Worm (Caenorhabditis elegans): ENCODE results near the gene clec-141.

The clec-141 gene

ce11 chrII:5416204-5416764, 8.8 kb upstream of the clec-141 start, which contains the start of gene EEED8.2:
TSS of gene EEED8.2 (plus strand) at chrII:5416714.
- TF ChIP-seq blmp-1 (tag; optimal IDR thresholded peaks at IDR 0.05): peak; percentile 14
- peak in 1 of 6 experiments; percentile 2 for TF ChIP-seq elt-3 (tag; optimal IDR thresholded peaks at IDR 0.05)
- no peak for TF ChIP-seq unc-62 (GFP tag; optimal IDR thresholded peaks at IDR 0.05)

ce11 chrII:5414040-5414439, 6.6 kb upstream of the clec-141 start, which contains the start of the genes EEED8.14 and EEED8.3:
TSS of gene EEED8.14 (minus strand) at chrII:5414052.
TSS of gene EEED8.3 (plus strand) at chrII:5414276.
- TF ChIP-seq fos-1 (tag; optimal IDR thresholded peaks at IDR 0.05) (no peak), hlh-4 (tag; optimal IDR thresholded peaks at IDR 0.05) (no peak), F16B12.6 (tag; optimal IDR thresholded peaks at IDR 0.05) (no peak), efl-3 (GFP tag; optimal IDR thresholded peaks at IDR 0.05) (no peak), lin-15B (tag; optimal IDR thresholded peaks at IDR 0.05) (no peak), dpl-1 (GFP tag; optimal IDR thresholded peaks at IDR 0.05) (no peak), nhr-71 (tag; optimal IDR thresholded peaks at IDR 0.05) (no peak), tbx-2 (tag; optimal IDR thresholded peaks at IDR 0.05) (no peak), Y116A8C.19 (tag; optimal IDR thresholded peaks at IDR 0.05; ENCODE audit: borderline replicate concordance) (no peak), nhr-84 (tag; optimal IDR thresholded peaks at IDR 0.05) (no peak), zag-1 (tag; optimal IDR thresholded peaks at IDR 0.05) (no peak), C34B4.2 (tag; optimal IDR thresholded peaks at IDR 0.05) (no peak), snpc-4 (tag; optimal IDR thresholded peaks at IDR 0.05) (no peak), ceh-8 (GFP tag; optimal IDR thresholded peaks at IDR 0.05) (no peak), ztf-11 (tag; optimal IDR thresholded peaks at IDR 0.05) (no peak)

- no peak for TF ChIP-seq irx-1 (tag; optimal IDR thresholded peaks at IDR 0.05)
- TF ChIP-seq lin-15B (tag; optimal IDR thresholded peaks at IDR 0.05): no peak
- TF ChIP-seq nhr-76 (tag; optimal IDR thresholded peaks at IDR 0.05): no peak
- no peak for TF ChIP-seq vab-15 (tag; optimal IDR thresholded peaks at IDR 0.05)
- no peak for TF ChIP-seq xbp-1 (tag; optimal IDR thresholded peaks at IDR 0.05)
- no peak for TF ChIP-seq ceh-88 (GFP tag; IDR thresholded peaks at IDR 0.05)
- TF ChIP-seq fkh-8 (tag; optimal IDR thresholded peaks at IDR 0.05): no peak
- TF ChIP-seq dpl-1 (GFP tag; optimal IDR thresholded peaks at IDR 0.05): no peak
- TF ChIP-seq pqm-1 (tag; optimal IDR thresholded peaks at IDR 0.05): no peak
- no peak for TF ChIP-seq pax-3 (tag; optimal IDR thresholded peaks at IDR 0.05)
- no peak for TF ChIP-seq nhr-237 (tag; optimal IDR thresholded peaks at IDR 0.05)
- TF ChIP-seq nhr-47 (tag; optimal IDR thresholded peaks at IDR 0.05): no peak
- no peak for TF ChIP-seq nhr-90 (tag; optimal IDR thresholded peaks at IDR 0.05; ENCODE audit: poor library complexity)
- no peak for TF ChIP-seq aha-1 (tag; optimal IDR thresholded peaks at IDR 0.05)
- no peak for TF ChIP-seq nhr-85 (tag)
- TF ChIP-seq zag-1 (tag; optimal IDR thresholded peaks at IDR 0.05): no peak
- TF ChIP-seq ceh-82 (tag; optimal IDR thresholded peaks at IDR 0.05): no peak
- no peak for TF ChIP-seq unc-30 (tag; optimal IDR thresholded peaks at IDR 0.05)
These were observed 5.0 kb upstream of the clec-141 start, which contains the start of the genes EEED8.13 and EEED8.18 for ce11 chrII:5412467-5412866. TSS of gene EEED8.13 (minus strand) at chrII:5412567. TSS of gene EEED8.18 (minus strand) at chrII:5412610.

- TF ChIP-seq zip-4 (GFP tag; optimal IDR thresholded peaks at IDR 0.05) (no peak), C16A3.4 (tag; optimal IDR thresholded peaks at IDR 0.05) (no peak), pqm-1 (tag; optimal IDR thresholded peaks at IDR 0.05) (no peak), tbx-2 (tag; optimal IDR thresholded peaks at IDR 0.05) (no peak), mdl-1 (tag; optimal IDR thresholded peaks at IDR 0.05) (no peak), Y116A8C.19 (tag; optimal IDR thresholded peaks at IDR 0.05; ENCODE audit: borderline replicate concordance) (no peak), ztf-4 (tag; optimal IDR thresholded peaks at IDR 0.05) (no peak), irx-1 (tag; optimal IDR thresholded peaks at IDR 0.05) (no peak), ceh-82 (tag; optimal IDR thresholded peaks at IDR 0.05) (no peak), fkh-4 (tag; optimal IDR thresholded peaks at IDR 0.05; ENCODE audit: borderline replicate concordance) (no peak), ceh-90 (tag; optimal IDR thresholded peaks at IDR 0.05) (no peak), unc-30 (tag; optimal IDR thresholded peaks at IDR 0.05) (no peak), dpl-1 (GFP tag; optimal IDR thresholded peaks at IDR 0.05) (no peak), nhr-47 (tag; optimal IDR thresholded peaks at IDR 0.05) (no peak), sptf-1 (tag; optimal IDR thresholded peaks at IDR 0.05) (no peak), egl-13 (tag; optimal IDR thresholded peaks at IDR 0.05) (no peak)
These were observed 1.5 kb upstream of the clec-141 start, which contains the start of the genes EEED8.12 and EEED8.4 for ce11 chrII:5408924-5409323. TSS of gene EEED8.12 (minus strand) at chrII:5409024. TSS of gene EEED8.4 (plus strand) at chrII:5409319.

Measured in whole organism, L1 larva.